Worm (Caenorhabditis elegans) whole organism, L1 larva: ENCODE measurements around the gene R02D5.6.

Experiments used
- fos-1 ChIP-seq: fragments of 150-350 bp; optimal IDR thresholded peaks from 2 replicates; lab custom pipeline; 2014; ENCODE audit warnings: missing biosample characterization, missing genetic modification characterization
- lir-3 ChIP-seq: sonication (generic microtip); optimal IDR thresholded peaks from 2 replicates; lab custom pipeline; 2016; ENCODE audit warnings: mild to moderate bottlenecking, missing genetic modification characterization, moderate library complexity, missing compliant biosample characterization; ENCODE audit not compliant: poor library complexity
- mdl-1 ChIP-seq, 2 experiments: fragments of 150-350 bp; optimal IDR thresholded peaks; 2 replicates each; lab custom pipeline; 2014 to 2017; ENCODE audit warnings: missing biosample characterization in 2 of 2, missing genetic modification characterization in 2 of 2, inconsistent platforms in 1 of 2
- nhr-28 ChIP-seq: fragments of 150-350 bp; optimal IDR thresholded peaks from 2 replicates; lab custom pipeline; 2014; ENCODE audit warnings: missing biosample characterization, missing genetic modification characterization
- tbx-2 ChIP-seq: sonication (generic microtip); optimal IDR thresholded peaks from 2 replicates; lab custom pipeline; 2016; ENCODE audit warnings: missing genetic modification characterization, missing compliant biosample characterization

- TF ChIP-seq nhr-28 (tag; lab: Kevin White, UChicago) (no peak), tbx-2 (tag; lab: Kevin White, UChicago) (no peak), fos-1 (tag; lab: Kevin White, UChicago) (no peak), lir-3 (tag; lab: Kevin White, UChicago) (no peak), mdl-1 (tag; optimal IDR thresholded peaks at IDR 0.05; lab: Kevin White, UChicago) (no peak)
Measured at ce11 chrV:14562589-14562988, 44.7 kb upstream of the R02D5.6 start, which contains the start of gene C53A5.11.
